Worm (Caenorhabditis elegans) whole organism, early embryonic: ENCODE measurements around the gene C35A5.3.

ENCODE experiments used
- F13C5.2 ChIP-seq: sonication (generic microtip); optimal IDR thresholded peaks from 2 replicates; lab custom pipeline; 2017; ENCODE audit warnings: mild to moderate bottlenecking, missing genetic modification characterization, inconsistent platforms, missing compliant biosample characterization
- ama-1 ChIP-seq: fragments of 150-350 bp; optimal IDR thresholded peaks from 2 replicates; lab custom pipeline; 2014
- ceh-13 ChIP-seq: fragments of 200-800 bp; sonication (Bioruptor generic); optimal IDR thresholded peaks from 2 replicates; lab custom pipeline; 2018; ENCODE audit warnings: mild to moderate bottlenecking, missing genetic modification characterization, missing compliant biosample characterization
- pes-1 ChIP-seq: fragments of 200-800 bp; sonication (Bioruptor generic); IDR thresholded peaks from 2 replicates; pipeline ENCODE4 v1.3.6; 2022; ENCODE audit warnings: missing genetic modification reagents, missing genetic modification characterization, missing compliant biosample characterization

DNA sequence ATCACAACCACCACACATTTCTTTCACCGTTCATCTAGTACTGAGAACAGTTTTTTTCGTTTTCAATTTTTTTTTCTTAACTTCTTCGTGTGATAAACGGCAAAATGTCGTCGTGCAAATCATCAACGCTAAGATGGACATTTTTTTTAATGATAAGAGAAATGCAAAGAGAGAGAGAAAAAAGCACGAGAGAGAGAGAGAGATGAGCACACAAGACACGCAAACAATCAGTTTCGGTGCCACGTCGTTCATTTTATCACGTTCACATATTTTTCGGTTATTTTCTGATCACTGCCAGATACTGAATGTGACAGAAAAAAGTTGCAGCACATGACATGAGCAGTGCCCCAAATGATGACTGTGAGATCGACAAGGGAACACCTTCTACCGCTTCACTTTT lies 33.0 kb downstream of the C35A5.3 start, which contains the start of gene egl-9:
- TF ChIP-seq F13C5.2 (tag; lab: Kevin White, UChicago) (no peak), ama-1 (lab: Kevin White, UChicago) (no peak), ceh-13 (GFP tag; lab: Kevin White, UChicago) (no peak), pes-1 (GFP tag; lab: Robert Waterston, UW) (no peak)
